Worm (Caenorhabditis elegans) whole organism, young adult: Measurements from ENCODE around the gene K06H7.1.

Experiments used
- B0261.1 ChIP-seq: sonication (generic microtip); optimal IDR thresholded peaks from 2 replicates; lab custom pipeline; 2016; ENCODE audit warnings: mild to moderate bottlenecking, missing genetic modification characterization, moderate library complexity, missing compliant biosample characterization
- C17E4.6 ChIP-seq: fragments of 200-800 bp; sonication (Bioruptor generic); IDR thresholded peaks from 2 replicates; pipeline ENCODE4 v1.3.6; 2022; ENCODE audit warnings: missing genetic modification reagents, missing genetic modification characterization, missing compliant biosample characterization
- F22D6.2 ChIP-seq: sonication (generic microtip); optimal IDR thresholded peaks from 2 replicates; lab custom pipeline; 2016; ENCODE audit warnings: mild to moderate bottlenecking, missing genetic modification characterization, missing compliant biosample characterization
- F23B12.7 ChIP-seq: sonication (generic microtip); optimal IDR thresholded peaks from 2 replicates; lab custom pipeline; 2017; ENCODE audit warnings: missing genetic modification characterization, mild to moderate bottlenecking, missing compliant biosample characterization, antibody characterized with exemption, moderate library complexity; ENCODE audit not compliant: insufficient read depth
- F33H1.4 ChIP-seq: fragments of 200-800 bp; sonication (Bioruptor generic); IDR thresholded peaks from 2 replicates; pipeline ENCODE4 v1.3.6; 2022; ENCODE audit warnings: missing genetic modification reagents, missing genetic modification characterization, missing compliant biosample characterization
- F49E8.2 ChIP-seq: sonication (generic microtip); optimal IDR thresholded peaks from 3 replicates; lab custom pipeline; 2017; ENCODE audit warnings: missing genetic modification characterization, mild to moderate bottlenecking, missing compliant biosample characterization, antibody characterized with exemption, moderate library complexity; ENCODE audit not compliant: insufficient read depth
- F52B5.7 ChIP-seq: sonication (generic microtip); optimal IDR thresholded peaks from 2 replicates; lab custom pipeline; 2016; ENCODE audit warnings: mild to moderate bottlenecking, missing genetic modification characterization, missing compliant biosample characterization
- T07F8.4 ChIP-seq: sonication (generic microtip); optimal IDR thresholded peaks from 2 replicates; lab custom pipeline; 2016; ENCODE audit warnings: mild to moderate bottlenecking, missing genetic modification characterization, moderate library complexity, missing compliant biosample characterization
- Y53F4B.3 ChIP-seq: fragments of 200-800 bp; sonication (Bioruptor generic); IDR thresholded peaks from 2 replicates; pipeline ENCODE4 v1.3.6; 2022; ENCODE audit warnings: missing genetic modification reagents, missing genetic modification characterization, missing compliant biosample characterization
- Y67H2A.10 ChIP-seq: fragments of 200-800 bp; sonication (Bioruptor generic); conservative IDR thresholded peaks from 2 replicates; pipeline ENCODE4 v1.3.6; 2022; ENCODE audit warnings: missing genetic modification reagents, missing genetic modification characterization, missing compliant biosample characterization
- Y79H2A.3 ChIP-seq: fragments of 200-800 bp; sonication (Bioruptor generic); conservative IDR thresholded peaks from 2 replicates; pipeline ENCODE4 v1.3.6; 2022; ENCODE audit warnings: missing genetic modification reagents, missing genetic modification characterization, missing compliant biosample characterization
- Y95B8A.8 ChIP-seq: fragments of 200-800 bp; sonication (Bioruptor generic); IDR thresholded peaks from 2 replicates; pipeline ENCODE4 v1.3.6; 2022; ENCODE audit warnings: missing genetic modification reagents, missing genetic modification characterization, missing compliant biosample characterization
- attf-3 ChIP-seq: fragments of 200-800 bp; sonication (Bioruptor generic); conservative IDR thresholded peaks from 2 replicates; pipeline ENCODE4 v1.3.6; 2022; ENCODE audit warnings: missing genetic modification reagents, missing genetic modification characterization, missing compliant biosample characterization
- attf-6 ChIP-seq: fragments of 200-800 bp; sonication (Bioruptor generic); IDR thresholded peaks from 2 replicates; pipeline ENCODE4 v1.3.6; 2022; ENCODE audit warnings: missing genetic modification reagents, missing genetic modification characterization, missing compliant biosample characterization
- ccch-3 ChIP-seq: fragments of 200-800 bp; sonication (Bioruptor generic); optimal IDR thresholded peaks from 2 replicates; lab custom pipeline; 2018; ENCODE audit warnings: mild to moderate bottlenecking, missing genetic modification characterization, missing compliant biosample characterization
- ceh-91 ChIP-seq: fragments of 200-800 bp; sonication (Bioruptor generic); IDR thresholded peaks from 2 replicates; pipeline ENCODE4 v1.3.6; 2022; ENCODE audit warnings: missing genetic modification reagents, missing genetic modification characterization, missing compliant biosample characterization
- die-1 ChIP-seq: sonication (generic microtip); optimal IDR thresholded peaks from 2 replicates; lab custom pipeline; 2016; ENCODE audit warnings: missing genotype, mild to moderate bottlenecking, missing genetic modification characterization, missing compliant biosample characterization
- dox-1 ChIP-seq: fragments of 200-800 bp; sonication (Bioruptor generic); IDR thresholded peaks from 2 replicates; pipeline ENCODE4 v1.3.6; 2022; ENCODE audit warnings: missing genetic modification reagents, missing genetic modification characterization, missing compliant biosample characterization
- egl-18 ChIP-seq: fragments of 200-800 bp; sonication (Bioruptor generic); IDR thresholded peaks from 2 replicates; pipeline ENCODE4 v1.3.6; 2022; ENCODE audit warnings: missing genetic modification reagents, missing genetic modification characterization, missing compliant biosample characterization
- gei-17 ChIP-seq: fragments of 200-800 bp; sonication (Bioruptor generic); optimal IDR thresholded peaks from 2 replicates; lab custom pipeline; 2018; ENCODE audit warnings: mild to moderate bottlenecking, missing genetic modification characterization, missing compliant biosample characterization
- hlh-12 ChIP-seq: sonication (generic microtip); optimal IDR thresholded peaks from 2 replicates; lab custom pipeline; 2016; ENCODE audit warnings: missing genetic modification characterization, missing compliant biosample characterization
- hmg-1.2 ChIP-seq: fragments of 200-800 bp; sonication (Bioruptor generic); IDR thresholded peaks from 2 replicates; pipeline ENCODE4 v1.3.6; 2022; ENCODE audit warnings: missing genetic modification reagents, missing genetic modification characterization, missing compliant biosample characterization
- hsf-1 ChIP-seq: fragments of 200-800 bp; sonication (Bioruptor generic); IDR thresholded peaks from 2 replicates; pipeline ENCODE4 v1.3.6; 2022; ENCODE audit warnings: missing genetic modification reagents, missing genetic modification characterization, missing compliant biosample characterization
- lag-1 ChIP-seq: fragments of 200-800 bp; sonication (Bioruptor generic); IDR thresholded peaks from 2 replicates; pipeline ENCODE4 v1.3.6; 2022; ENCODE audit warnings: missing genetic modification reagents, missing genetic modification characterization, missing compliant biosample characterization
- lin-35 ChIP-seq, 3 experiments: fragments of 150-350 bp in 2 of 3; sonication (generic microtip) in 1 of 3; optimal IDR thresholded peaks; 2 replicates each; lab custom pipeline; 2014 to 2018; ENCODE audit warnings: missing biosample characterization in 3 of 3, missing genetic modification characterization in 3 of 3, missing genetic modification reagents in 3 of 3
- lin-40 ChIP-seq: sonication (generic microtip); optimal IDR thresholded peaks from 2 replicates; lab custom pipeline; 2016; ENCODE audit warnings: missing genetic modification characterization, mild to moderate bottlenecking, missing compliant biosample characterization, missing genotype, missing genetic modification reagents
- lir-1 ChIP-seq: fragments of 200-800 bp; sonication (Bioruptor generic); conservative IDR thresholded peaks from 2 replicates; pipeline ENCODE4 v1.3.6; 2022; ENCODE audit warnings: missing genetic modification reagents, missing genetic modification characterization, missing compliant biosample characterization
- madf-3 ChIP-seq: fragments of 200-800 bp; sonication (Bioruptor generic); IDR thresholded peaks from 2 replicates; pipeline ENCODE4 v1.3.6; 2022; ENCODE audit warnings: missing genetic modification reagents, missing genetic modification characterization, missing compliant biosample characterization
- madf-6 ChIP-seq: fragments of 200-800 bp; sonication (Bioruptor generic); IDR thresholded peaks from 2 replicates; pipeline ENCODE4 v1.3.6; 2022; ENCODE audit warnings: missing genetic modification reagents, missing genetic modification characterization, missing compliant biosample characterization
- mel-28 ChIP-seq: sonication (generic microtip); optimal IDR thresholded peaks from 2 replicates; lab custom pipeline; 2016; ENCODE audit warnings: borderline replicate concordance, mild to moderate bottlenecking, missing genetic modification characterization, missing compliant biosample characterization
- nfya-2 ChIP-seq: fragments of 200-800 bp; sonication (Bioruptor generic); IDR thresholded peaks from 2 replicates; pipeline ENCODE4 v1.3.6; 2022; ENCODE audit warnings: missing genetic modification reagents, missing genetic modification characterization, missing compliant biosample characterization
- nhr-120 ChIP-seq: fragments of 200-800 bp; sonication (Bioruptor generic); IDR thresholded peaks from 2 replicates; pipeline ENCODE4 v1.3.6; 2022; ENCODE audit warnings: missing genetic modification characterization, missing compliant biosample characterization
- rpc-1 ChIP-seq, 2 experiments: fragments of 150-350 bp in 1 of 2; sonication (generic microtip) in 1 of 2; optimal IDR thresholded peaks; 2 replicates each; lab custom pipeline; 2014 to 2018; ENCODE audit warnings: missing biosample characterization in 1 of 2, missing genetic modification characterization in 1 of 2, missing genetic modification reagents in 1 of 2, missing genotype in 1 of 2
- sea-2 ChIP-seq: fragments of 200-800 bp; sonication (Bioruptor generic); IDR thresholded peaks from 2 replicates; pipeline ENCODE4 v1.3.6; 2022; ENCODE audit warnings: missing genetic modification characterization, missing compliant biosample characterization
- snpc-1.1 ChIP-seq: sonication (generic microtip); optimal IDR thresholded peaks from 2 replicates; lab custom pipeline; 2017; ENCODE audit warnings: missing genetic modification characterization, mild to moderate bottlenecking, missing compliant biosample characterization, antibody characterized with exemption, moderate library complexity, missing genotype, missing genetic modification reagents; ENCODE audit not compliant: insufficient read depth
- snpc-3.4 ChIP-seq: sonication (generic microtip); optimal IDR thresholded peaks from 2 replicates; lab custom pipeline; 2017; ENCODE audit warnings: missing genetic modification characterization, mild to moderate bottlenecking, missing compliant biosample characterization, antibody characterized with exemption, moderate library complexity, missing genotype, missing genetic modification reagents
- tbx-9 ChIP-seq: sonication (generic microtip); optimal IDR thresholded peaks from 2 replicates; lab custom pipeline; 2016; ENCODE audit warnings: borderline replicate concordance, missing genetic modification characterization, inconsistent platforms, missing compliant biosample characterization
- tlf-1 ChIP-seq: fragments of 200-800 bp; sonication (Bioruptor generic); optimal IDR thresholded peaks from 2 replicates; lab custom pipeline; 2018; ENCODE audit warnings: mild to moderate bottlenecking, missing genetic modification characterization, missing compliant biosample characterization
- unc-130 ChIP-seq: sonication (generic microtip); optimal IDR thresholded peaks from 2 replicates; lab custom pipeline; 2016; ENCODE audit warnings: missing genetic modification reagents, missing genetic modification characterization, missing compliant biosample characterization
- zim-3 ChIP-seq: sonication (generic microtip); optimal IDR thresholded peaks from 2 replicates; lab custom pipeline; 2017; ENCODE audit warnings: mild to moderate bottlenecking, missing genetic modification characterization, moderate library complexity, missing compliant biosample characterization
- ztf-18 ChIP-seq: sonication (generic microtip); optimal IDR thresholded peaks from 2 replicates; lab custom pipeline; 2016; ENCODE audit warnings: missing genotype, mild to moderate bottlenecking, missing genetic modification characterization, missing compliant biosample characterization
- ztf-22 ChIP-seq: fragments of 200-800 bp; sonication (Bioruptor generic); optimal IDR thresholded peaks from 2 replicates; lab custom pipeline; 2018; ENCODE audit warnings: mild to moderate bottlenecking, missing genetic modification characterization, moderate library complexity, missing compliant biosample characterization

K06H7.1 gene

ce11 chrIII:8100960-8101359 is 1.8 kb downstream of the K06H7.1 start, which contains the start of gene plk-1 (continued):
- TF ChIP-seq ceh-91 (peak; percentile 94), madf-6 (GFP tag; lab: Robert Waterston, UW) (peak; percentile 97), dox-1 (peak; percentile 85), snpc-1.1 (tag; lab: Kevin White, UChicago) (peak; percentile 24), lag-1 (GFP tag; lab: Robert Waterston, UW) (no peak), F33H1.4 (GFP tag; lab: Robert Waterston, UW) (peak; percentile 95), madf-3 (peak; percentile 86), F52B5.7 (no peak), attf-3 (GFP tag; lab: Robert Waterston, UW) (peak; percentile 54), B0261.1 (no peak), tlf-1 (GFP tag; lab: Kevin White, UChicago) (peak; percentile 88), ztf-22 (no peak), Y79H2A.3 (GFP tag; lab: Robert Waterston, UW) (no peak), F22D6.2 (tag; lab: Kevin White, UChicago) (no peak), zim-3 (tag; lab: Kevin White, UChicago) (no peak), tbx-9 (tag; lab: Kevin White, UChicago) (no peak), Y67H2A.10 (no peak), attf-6 (no peak), sea-2 (GFP tag; lab: Robert Waterston, UW) (no peak), hmg-1.2 (GFP tag; lab: Robert Waterston, UW) (peak; percentile 63; the same call in 1 of the 2 replicates), lin-40 (no peak), nhr-120 (GFP tag; lab: Robert Waterston, UW) (no peak), rpc-1 (optimal IDR thresholded peaks at IDR 0.05; lab: Kevin White, UChicago) (no peak), rpc-1 (tag; optimal IDR thresholded peaks at IDR 0.05; lab: Kevin White, UChicago) (no peak), F23B12.7 (no peak), lin-35 (GFP tag; optimal IDR thresholded peaks at IDR 0.05; lab: Kevin White, UChicago) (peak in 2 of 3 experiments; percentile 46 to 52), egl-18 (GFP tag; lab: Robert Waterston, UW) (no peak), mel-28 (tag; lab: Kevin White, UChicago) (no peak), Y95B8A.8 (GFP tag; lab: Robert Waterston, UW) (peak; percentile 55; the same call in 1 of the 2 replicates), snpc-3.4 (tag; lab: Kevin White, UChicago) (peak; percentile 87), unc-130 (GFP tag; lab: Kevin White, UChicago) (peak; percentile 77), ztf-18 (tag; lab: Kevin White, UChicago) (peak; percentile 8), gei-17 (no peak), T07F8.4 (tag; lab: Kevin White, UChicago) (no peak), nfya-2 (GFP tag; lab: Robert Waterston, UW) (no peak), F49E8.2 (tag; lab: Kevin White, UChicago) (peak; percentile 69), die-1 (no peak), C17E4.6 (GFP tag; lab: Robert Waterston, UW) (peak; percentile 69; the same call in 1 of the 2 replicates), lir-1 (no peak), Y53F4B.3 (GFP tag; lab: Robert Waterston, UW) (no peak), hlh-12 (tag; lab: Kevin White, UChicago) (no peak), ccch-3 (GFP tag; lab: Kevin White, UChicago) (no peak), hsf-1 (GFP tag; lab: Robert Waterston, UW) (peak; percentile 70)
